Worm (Caenorhabditis elegans) whole organism, late embryonic: ENCODE measurements around the gene cest-30.
A peak's percentile ranks its signal among the peaks of the same experiment; 100 is the strongest.

ENCODE experiments used
- ama-1 ChIP-seq: fragments of 150-350 bp; optimal IDR thresholded peaks from 2 replicates; lab custom pipeline; 2014
- npax-4 ChIP-seq: sonication (generic microtip); optimal IDR thresholded peaks from 2 replicates; lab custom pipeline; 2016; ENCODE audit warnings: missing genetic modification characterization, missing compliant biosample characterization
- pqm-1 ChIP-seq: sonication (generic microtip); optimal IDR thresholded peaks from 2 replicates; lab custom pipeline; 2016; ENCODE audit warnings: missing genetic modification characterization, missing compliant biosample characterization
- sdc-2 ChIP-seq: sonication (generic microtip); optimal IDR thresholded peaks from 2 replicates; lab custom pipeline; 2016; ENCODE audit warnings: missing genotype, missing genetic modification characterization, missing compliant biosample characterization

DNA sequence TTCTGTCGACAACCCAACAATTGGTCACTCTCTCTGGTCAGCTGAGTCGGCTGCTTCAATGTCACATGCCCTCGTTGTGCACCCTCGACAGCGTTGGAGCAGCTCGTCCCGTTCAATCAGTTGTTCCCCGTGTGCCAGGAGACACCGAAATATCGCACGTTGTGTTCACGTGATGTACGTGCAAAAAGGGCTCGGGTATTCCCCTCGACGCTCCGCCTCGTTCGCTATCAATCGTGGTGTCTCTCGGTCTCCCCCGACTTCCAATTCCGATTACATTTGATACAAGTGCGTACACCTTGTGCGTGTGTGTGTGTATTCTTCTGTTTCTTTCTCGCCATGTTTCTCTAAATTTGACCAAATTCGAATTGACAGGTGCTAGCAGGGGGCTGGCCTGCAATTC is 8.6 kb upstream of the cest-30 start:
- TF ChIP-seq npax-4 (tag; lab: Kevin White, UChicago) (no peak), sdc-2 (no peak), pqm-1 (tag; lab: Kevin White, UChicago) (peak; percentile 53), ama-1 (no peak)
